Worm (Caenorhabditis elegans) whole organism, L4/young adult: ENCODE data around the gene ets-8.

Experiments used
- W03F9.2 ChIP-seq: fragments of 150-350 bp; optimal IDR thresholded peaks from 2 replicates; lab custom pipeline; 2014; ENCODE audit warnings: missing biosample characterization, missing genetic modification characterization
- dao-5 ChIP-seq: sonication (generic microtip); optimal IDR thresholded peaks from 2 replicates; lab custom pipeline; 2016; ENCODE audit warnings: missing genotype, missing genetic modification characterization, moderate library complexity, missing compliant biosample characterization
- him-1 ChIP-seq: sonication (generic microtip); optimal IDR thresholded peaks from 2 replicates; lab custom pipeline; 2016; ENCODE audit warnings: missing genotype, missing genetic modification reagents, missing genetic modification characterization, missing compliant biosample characterization

ce11 chrIV:1127852-1128251 is 32.4 kb downstream of the ets-8 start:
- TF ChIP-seq W03F9.2 (tag; lab: Kevin White, UChicago) (no peak), him-1 (tag; lab: Kevin White, UChicago) (no peak), dao-5 (no peak)
